Worm (Caenorhabditis elegans) whole organism, L4 larva: ENCODE results near the gene srbc-59.

ENCODE experiments used
- F10B5.3 ChIP-seq: sonication (generic microtip); optimal IDR thresholded peaks from 2 replicates; lab custom pipeline; 2016; ENCODE audit warnings: mild to moderate bottlenecking, missing genetic modification characterization, missing compliant biosample characterization
- F49E8.2 ChIP-seq: sonication (generic microtip); optimal IDR thresholded peaks from 2 replicates; lab custom pipeline; 2016; ENCODE audit warnings: missing compliant biosample characterization, mild to moderate bottlenecking, missing genetic modification characterization, borderline replicate concordance
- Y48G9A.11 ChIP-seq: fragments of 200-800 bp; sonication (Bioruptor generic); IDR thresholded peaks from 2 replicates; pipeline ENCODE4 v1.3.6; 2022; ENCODE audit warnings: missing genetic modification reagents, missing genetic modification characterization, missing compliant biosample characterization
- Y5F2A.4 ChIP-seq: fragments of 200-800 bp; sonication (Bioruptor generic); optimal IDR thresholded peaks from 2 replicates; lab custom pipeline; 2018; ENCODE audit warnings: mild to moderate bottlenecking, missing genetic modification characterization, missing compliant biosample characterization
- aha-1 ChIP-seq: fragments of 150-350 bp; peaks from one replicate; lab custom pipeline; 2014; ENCODE audit warnings: missing biosample characterization, missing genetic modification characterization
- ceh-20 ChIP-seq: fragments of 200-800 bp; sonication (Bioruptor generic); IDR thresholded peaks from 2 replicates; pipeline ENCODE4 v1.3.6; 2022; ENCODE audit warnings: missing genetic modification reagents, missing genetic modification characterization, missing compliant biosample characterization
- ceh-62 ChIP-seq: sonication (generic microtip); optimal IDR thresholded peaks from 2 replicates; lab custom pipeline; 2017; ENCODE audit warnings: missing biosample characterization, missing genetic modification characterization
- ctbp-1 ChIP-seq: fragments of 200-800 bp; sonication (Bioruptor generic); IDR thresholded peaks from 2 replicates; pipeline ENCODE4 v1.3.6; 2022; ENCODE audit warnings: missing genetic modification reagents, missing genetic modification characterization, missing compliant biosample characterization
- daf-19 ChIP-seq: fragments of 200-800 bp; sonication (Bioruptor generic); conservative IDR thresholded peaks from 2 replicates; pipeline ENCODE4 v1.3.6; 2022; ENCODE audit warnings: missing genetic modification characterization, missing compliant biosample characterization
- dmd-6 ChIP-seq: fragments of 200-800 bp; sonication (Bioruptor generic); IDR thresholded peaks from 2 replicates; pipeline ENCODE4 v1.3.6; 2022; ENCODE audit warnings: missing genetic modification reagents, missing genetic modification characterization, missing compliant biosample characterization
- dmd-8 ChIP-seq: fragments of 200-800 bp; sonication (Bioruptor generic); IDR thresholded peaks from 2 replicates; pipeline ENCODE4 v1.3.6; 2022; ENCODE audit warnings: missing genetic modification characterization, missing compliant biosample characterization
- duxl-1 ChIP-seq: sonication (generic microtip); optimal IDR thresholded peaks from 2 replicates; lab custom pipeline; 2016; ENCODE audit warnings: mild to moderate bottlenecking, missing genetic modification characterization, moderate library complexity, missing compliant biosample characterization; ENCODE audit not compliant: poor library complexity
- egl-43 ChIP-seq: fragments of 200-800 bp; sonication (Bioruptor generic); IDR thresholded peaks from 2 replicates; pipeline ENCODE4 v1.3.6; 2022; ENCODE audit warnings: missing genetic modification reagents, missing genetic modification characterization, missing compliant biosample characterization
- fkh-10 ChIP-seq: fragments of 150-350 bp; optimal IDR thresholded peaks from 2 replicates; lab custom pipeline; 2014; ENCODE audit warnings: missing biosample characterization, missing genetic modification reagents, missing genetic modification characterization
- gei-8 ChIP-seq: fragments of 200-800 bp; sonication (Bioruptor generic); optimal IDR thresholded peaks from 2 replicates; lab custom pipeline; 2018; ENCODE audit warnings: mild to moderate bottlenecking, missing genetic modification characterization, missing compliant biosample characterization
- hif-1 ChIP-seq, 2 experiments: sonication (generic microtip); optimal IDR thresholded peaks; 2 replicates each; lab custom pipeline; 2016 to 2017; ENCODE audit warnings: missing compliant biosample characterization in 2 of 2, missing genetic modification characterization in 2 of 2, missing genetic modification reagents in 2 of 2, missing genotype in 2 of 2, mild to moderate bottlenecking in 1 of 2
- lim-7 ChIP-seq: fragments of 200-800 bp; sonication (Bioruptor generic); IDR thresholded peaks from 2 replicates; pipeline ENCODE4 v1.3.6; 2022; ENCODE audit warnings: missing genetic modification characterization, missing compliant biosample characterization
- lin-15B ChIP-seq: fragments of 150-350 bp; sonication (generic microtip); optimal IDR thresholded peaks from 3 replicates; lab custom pipeline; 2014; ENCODE audit warnings: missing biosample characterization, missing genetic modification characterization
- mdt-29 ChIP-seq: fragments of 200-800 bp; sonication (Bioruptor generic); IDR thresholded peaks from 2 replicates; pipeline ENCODE4 v1.3.6; 2022; ENCODE audit warnings: missing genetic modification reagents, missing genetic modification characterization, missing compliant biosample characterization
- mep-1 ChIP-seq: fragments of 150-350 bp; sonication (generic microtip); optimal IDR thresholded peaks from 3 replicates; lab custom pipeline; 2014; ENCODE audit warnings: missing biosample characterization, missing genetic modification characterization
- mes-2 ChIP-seq: sonication (generic microtip); optimal IDR thresholded peaks from 2 replicates; lab custom pipeline; 2016; ENCODE audit warnings: missing genotype, mild to moderate bottlenecking, missing genetic modification characterization, missing compliant biosample characterization; ENCODE audit not compliant: poor library complexity, severe bottlenecking
- mxl-2 ChIP-seq: fragments of 200-800 bp; sonication (Bioruptor generic); conservative IDR thresholded peaks from 2 replicates; pipeline ENCODE4 v1.3.6; 2022; ENCODE audit warnings: missing genetic modification reagents, missing genetic modification characterization, missing compliant biosample characterization
- nhr-237 ChIP-seq: sonication (generic microtip); optimal IDR thresholded peaks from 2 replicates; lab custom pipeline; 2017; ENCODE audit warnings: missing biosample characterization, missing genetic modification characterization
- nhr-25 ChIP-seq: sonication (generic microtip); optimal IDR thresholded peaks from 2 replicates; lab custom pipeline; 2017; ENCODE audit warnings: missing genetic modification characterization, mild to moderate bottlenecking, missing compliant biosample characterization, antibody characterized with exemption, moderate library complexity, borderline replicate concordance; ENCODE audit not compliant: insufficient read depth
- nhr-6 ChIP-seq: fragments of 150-350 bp; optimal IDR thresholded peaks from 2 replicates; lab custom pipeline; 2014; ENCODE audit warnings: missing biosample characterization, missing genetic modification characterization
- nhr-77 ChIP-seq: fragments of 150-350 bp; optimal IDR thresholded peaks from 2 replicates; lab custom pipeline; 2014; ENCODE audit warnings: missing biosample characterization, missing genetic modification characterization
- pha-4 ChIP-seq, 2 experiments: fragments of 150-350 bp in 1 of 2; fragments of 200-800 bp in 1 of 2; sonication (Bioruptor generic) in 1 of 2; IDR thresholded peaks in 1 of 2; optimal IDR thresholded peaks in 1 of 2; 2 replicates each; pipeline versions ENCODE4 v1.3.6 to Lab custom; 2014 to 2022; ENCODE audit warnings: missing genetic modification characterization in 2 of 2, missing genetic modification reagents in 2 of 2, missing biosample characterization in 1 of 2, missing compliant biosample characterization in 1 of 2
- php-3 ChIP-seq: fragments of 200-800 bp; sonication (Bioruptor generic); IDR thresholded peaks from 2 replicates; pipeline ENCODE4 v1.3.6; 2022; ENCODE audit warnings: missing genetic modification reagents, missing genetic modification characterization, missing compliant biosample characterization
- snpc-1.2 ChIP-seq: fragments of 200-800 bp; sonication (Bioruptor generic); IDR thresholded peaks from 2 replicates; pipeline ENCODE4 v1.3.6; 2022; ENCODE audit warnings: missing genetic modification reagents, missing genetic modification characterization, missing compliant biosample characterization
- tag-97 ChIP-seq: fragments of 200-800 bp; sonication (Bioruptor generic); IDR thresholded peaks from 2 replicates; pipeline ENCODE4 v1.3.6; 2022; ENCODE audit warnings: missing genetic modification characterization, missing compliant biosample characterization
- tra-1 ChIP-seq: fragments of 200-800 bp; sonication (Bioruptor generic); IDR thresholded peaks from 2 replicates; pipeline ENCODE4 v1.3.6; 2022; ENCODE audit warnings: missing genetic modification reagents, missing genetic modification characterization, missing compliant biosample characterization
- unc-130 ChIP-seq: sonication (generic microtip); optimal IDR thresholded peaks from 2 replicates; lab custom pipeline; 2016; ENCODE audit warnings: missing genetic modification reagents, missing genetic modification characterization, missing compliant biosample characterization
- unc-62 ChIP-seq, 3 experiments: fragments of 150-350 bp in 1 of 3; sonication (generic microtip); optimal IDR thresholded peaks in 2 of 3; peaks in 1 of 3; 1 replicate in 1 of 3; 2 replicates in 2 of 3; lab custom pipeline; 2014 to 2017; ENCODE audit warnings: missing biosample characterization in 3 of 3, missing genetic modification characterization in 3 of 3, missing genetic modification reagents in 3 of 3, missing genotype in 1 of 3
- vab-7 ChIP-seq: fragments of 200-800 bp; sonication (Bioruptor generic); IDR thresholded peaks from 2 replicates; pipeline ENCODE4 v1.3.6; 2022; ENCODE audit warnings: missing genetic modification reagents, missing genetic modification characterization, missing compliant biosample characterization
- zag-1 ChIP-seq: fragments of 150-350 bp; optimal IDR thresholded peaks from 2 replicates; lab custom pipeline; 2014; ENCODE audit warnings: missing biosample characterization, missing genetic modification characterization
- zip-2 ChIP-seq: fragments of 150-350 bp; optimal IDR thresholded peaks from 2 replicates; lab custom pipeline; 2014; ENCODE audit warnings: missing biosample characterization, missing genetic modification characterization
- ztf-7 ChIP-seq: fragments of 150-350 bp; optimal IDR thresholded peaks from 2 replicates; lab custom pipeline; 2014; ENCODE audit warnings: missing biosample characterization, missing genetic modification characterization

srbc-59 gene

ce11 chrV:731330-731729, 47.1 kb upstream of the srbc-59 start (continued):
- TF ChIP-seq ztf-7 (tag; lab: Kevin White, UChicago): no peak
- no peak for TF ChIP-seq nhr-25 (tag; lab: Kevin White, UChicago)
- TF ChIP-seq unc-130 (GFP tag; lab: Kevin White, UChicago): no peak
- no peak for TF ChIP-seq Y48G9A.11 (GFP tag; lab: Robert Waterston, UW)
- peak; percentile 83 for TF ChIP-seq nhr-77 (tag; lab: Kevin White, UChicago)
- TF ChIP-seq hif-1 (tag; optimal IDR thresholded peaks at IDR 0.05; lab: Kevin White, UChicago): peak; percentile 63 to 88
- TF ChIP-seq zag-1 (tag; lab: Kevin White, UChicago): no peak
- no peak for TF ChIP-seq snpc-1.2 (GFP tag; lab: Robert Waterston, UW)
- TF ChIP-seq zip-2: peak; percentile 37
- TF ChIP-seq nhr-6 (tag; lab: Kevin White, UChicago): peak; percentile 78
- TF ChIP-seq vab-7: no peak
- no peak for TF ChIP-seq nhr-237 (tag; lab: Kevin White, UChicago)
- TF ChIP-seq php-3 (GFP tag; lab: Robert Waterston, UW): peak; percentile 92

- TF ChIP-seq unc-62 (GFP tag; optimal IDR thresholded peaks at IDR 0.05 in 1 of 2; lab: Kevin White, UChicago) (no peak), unc-62 (tag; optimal IDR thresholded peaks at IDR 0.05; lab: Kevin White, UChicago) (no peak), dmd-6 (GFP tag; lab: Robert Waterston, UW) (no peak), egl-43 (GFP tag; lab: Robert Waterston, UW) (no peak), tra-1 (no peak), fkh-10 (GFP tag; lab: Kevin White, UChicago) (no peak), ztf-7 (tag; lab: Kevin White, UChicago) (no peak), ceh-20 (no peak)
- TF ChIP-seq, all 104 proteins: peak for 0
These were observed 42.3 kb upstream of the srbc-59 start, which contains the start of gene srj-25 for ce11 chrV:736171-736570. srj-25 (minus strand) TSS chrV:736271.

ce11 chrV:738770-739169, 39.7 kb upstream of the srbc-59 start, which contains the start of gene srj-24:
srj-24 (minus strand) TSS chrV:738870.
- TF ChIP-seq nhr-77 (tag; lab: Kevin White, UChicago) (no peak), lim-7 (GFP tag; lab: Robert Waterston, UW) (no peak), F10B5.3 (tag; lab: Kevin White, UChicago) (no peak), mdt-29 (GFP tag; lab: Robert Waterston, UW) (no peak), mes-2 (no peak), nhr-25 (tag; lab: Kevin White, UChicago) (no peak), zip-2 (no peak)

ce11 chrV:741820-742219, 36.6 kb upstream of the srbc-59 start, which contains the start of gene C05E4.7:
C05E4.7 (plus strand) TSS chrV:742120.
- TF ChIP-seq ctbp-1 (no peak), daf-19 (no peak), lin-15B (tag; lab: Kevin White, UChicago) (no peak), mep-1 (tag; lab: Kevin White, UChicago) (no peak), aha-1 (no peak)

ce11 chrV:743348-743747, 35.1 kb upstream of the srbc-59 start, which contains the start of gene str-134:
str-134 (plus strand) TSS chrV:743648.
- TF ChIP-seq nhr-25 (tag; lab: Kevin White, UChicago) (no peak), pha-4 (GFP tag; IDR thresholded peaks at IDR 0.05; lab: Robert Waterston, UW) (no peak), pha-4 (tag; optimal IDR thresholded peaks at IDR 0.05; lab: Kevin White, UChicago) (no peak), dmd-6 (GFP tag; lab: Robert Waterston, UW) (no peak)

- TF ChIP-seq gei-8 (GFP tag; lab: Kevin White, UChicago) (no peak), mxl-2 (GFP tag; lab: Robert Waterston, UW) (no peak), Y5F2A.4 (GFP tag; lab: Kevin White, UChicago) (no peak), duxl-1 (tag; lab: Kevin White, UChicago) (no peak), ceh-62 (tag; lab: Kevin White, UChicago) (no peak), F49E8.2 (tag; lab: Kevin White, UChicago) (no peak), vab-7 (no peak), snpc-1.2 (GFP tag; lab: Robert Waterston, UW) (no peak), mdt-29 (GFP tag; lab: Robert Waterston, UW) (no peak), dmd-8 (no peak), dmd-6 (GFP tag; lab: Robert Waterston, UW) (no peak), tag-97 (GFP tag; lab: Robert Waterston, UW) (no peak)
These were observed 30.4 kb upstream of the srbc-59 start, which contains the start of gene sri-4 for ce11 chrV:748044-748443. sri-4 (plus strand) TSS chrV:748344.
